Worm (Caenorhabditis elegans) whole organism, young adult: ENCODE data around the gene K10C2.14.

Experiments
- F37B4.10 ChIP-seq: fragments of 200-800 bp; sonication (Bioruptor generic); IDR thresholded peaks from 2 replicates; pipeline ENCODE4 v1.3.6; 2022; ENCODE audit warnings: missing genetic modification characterization, missing compliant biosample characterization
- F55B11.4 ChIP-seq: sonication (generic microtip); optimal IDR thresholded peaks from 2 replicates; lab custom pipeline; 2016; ENCODE audit warnings: missing compliant biosample characterization, missing genetic modification characterization, borderline replicate concordance; ENCODE audit not compliant: insufficient read depth
- K12H6.12 ChIP-seq: fragments of 200-800 bp; sonication (Bioruptor generic); optimal IDR thresholded peaks from 2 replicates; lab custom pipeline; 2018; ENCODE audit warnings: mild to moderate bottlenecking, missing genetic modification characterization, missing compliant biosample characterization
- Y67H2A.10 ChIP-seq: fragments of 200-800 bp; sonication (Bioruptor generic); conservative IDR thresholded peaks from 2 replicates; pipeline ENCODE4 v1.3.6; 2022; ENCODE audit warnings: missing genetic modification reagents, missing genetic modification characterization, missing compliant biosample characterization
- Y79H2A.3 ChIP-seq: fragments of 200-800 bp; sonication (Bioruptor generic); conservative IDR thresholded peaks from 2 replicates; pipeline ENCODE4 v1.3.6; 2022; ENCODE audit warnings: missing genetic modification reagents, missing genetic modification characterization, missing compliant biosample characterization
- Y95B8A.8 ChIP-seq: fragments of 200-800 bp; sonication (Bioruptor generic); IDR thresholded peaks from 2 replicates; pipeline ENCODE4 v1.3.6; 2022; ENCODE audit warnings: missing genetic modification reagents, missing genetic modification characterization, missing compliant biosample characterization
- aptf-2 ChIP-seq: fragments of 200-800 bp; sonication (Bioruptor generic); conservative IDR thresholded peaks from 2 replicates; pipeline ENCODE4 v1.3.6; 2022; ENCODE audit warnings: missing genetic modification reagents, missing genetic modification characterization, missing compliant biosample characterization
- ccch-3 ChIP-seq: fragments of 200-800 bp; sonication (Bioruptor generic); optimal IDR thresholded peaks from 2 replicates; lab custom pipeline; 2018; ENCODE audit warnings: mild to moderate bottlenecking, missing genetic modification characterization, missing compliant biosample characterization
- cebp-2 ChIP-seq: fragments of 200-800 bp; sonication (Bioruptor generic); IDR thresholded peaks from 2 replicates; pipeline ENCODE4 v1.3.6; 2022; ENCODE audit warnings: missing genetic modification characterization, missing compliant biosample characterization
- ceh-58 ChIP-seq: fragments of 200-800 bp; sonication (Bioruptor generic); IDR thresholded peaks from 2 replicates; pipeline ENCODE4 v1.3.6; 2022; ENCODE audit warnings: missing genetic modification characterization, missing compliant biosample characterization
- ceh-79 ChIP-seq: sonication (generic microtip); optimal IDR thresholded peaks from 2 replicates; lab custom pipeline; 2017; ENCODE audit warnings: mild to moderate bottlenecking, missing genetic modification characterization, missing compliant biosample characterization
- dpff-1 ChIP-seq: sonication (generic microtip); optimal IDR thresholded peaks from 2 replicates; lab custom pipeline; 2017; ENCODE audit warnings: mild to moderate bottlenecking, missing genetic modification characterization, missing compliant biosample characterization
- egl-18 ChIP-seq: fragments of 200-800 bp; sonication (Bioruptor generic); IDR thresholded peaks from 2 replicates; pipeline ENCODE4 v1.3.6; 2022; ENCODE audit warnings: missing genetic modification reagents, missing genetic modification characterization, missing compliant biosample characterization
- egl-44 ChIP-seq: fragments of 200-800 bp; sonication (Bioruptor generic); IDR thresholded peaks from 2 replicates; pipeline ENCODE4 v1.3.6; 2022; ENCODE audit warnings: missing genetic modification reagents, missing genetic modification characterization, missing compliant biosample characterization
- ets-4 ChIP-seq: fragments of 200-800 bp; sonication (Bioruptor generic); optimal IDR thresholded peaks from 2 replicates; lab custom pipeline; 2018; ENCODE audit warnings: mild to moderate bottlenecking, missing genetic modification characterization, missing compliant biosample characterization
- him-1 ChIP-seq: sonication (generic microtip); optimal IDR thresholded peaks from 2 replicates; lab custom pipeline; 2016; ENCODE audit warnings: missing genotype, missing genetic modification reagents, missing genetic modification characterization, missing compliant biosample characterization
- hsf-1 ChIP-seq: fragments of 200-800 bp; sonication (Bioruptor generic); IDR thresholded peaks from 2 replicates; pipeline ENCODE4 v1.3.6; 2022; ENCODE audit warnings: missing genetic modification reagents, missing genetic modification characterization, missing compliant biosample characterization
- lag-1 ChIP-seq: fragments of 200-800 bp; sonication (Bioruptor generic); IDR thresholded peaks from 2 replicates; pipeline ENCODE4 v1.3.6; 2022; ENCODE audit warnings: missing genetic modification reagents, missing genetic modification characterization, missing compliant biosample characterization
- let-526 ChIP-seq: fragments of 200-800 bp; sonication (Bioruptor generic); IDR thresholded peaks from 2 replicates; pipeline ENCODE4 v1.3.6; 2022; ENCODE audit warnings: missing genetic modification reagents, missing genetic modification characterization, missing compliant biosample characterization
- lin-40 ChIP-seq: sonication (generic microtip); optimal IDR thresholded peaks from 2 replicates; lab custom pipeline; 2016; ENCODE audit warnings: missing genetic modification characterization, mild to moderate bottlenecking, missing compliant biosample characterization, missing genotype, missing genetic modification reagents
- lsy-27 ChIP-seq: sonication (generic microtip); optimal IDR thresholded peaks from 2 replicates; lab custom pipeline; 2017; ENCODE audit warnings: missing genetic modification characterization, mild to moderate bottlenecking, missing compliant biosample characterization, antibody characterized with exemption, missing genotype, borderline replicate concordance; ENCODE audit not compliant: insufficient read depth
- mcd-1 ChIP-seq: fragments of 200-800 bp; sonication (Bioruptor generic); IDR thresholded peaks from 2 replicates; pipeline ENCODE4 v1.3.6; 2022; ENCODE audit warnings: missing genetic modification reagents, missing genetic modification characterization, missing compliant biosample characterization
- nfya-1 ChIP-seq: sonication (generic microtip); optimal IDR thresholded peaks from 2 replicates; lab custom pipeline; 2017; ENCODE audit warnings: antibody characterized with exemption, missing compliant biosample characterization, missing genetic modification characterization, borderline replicate concordance; ENCODE audit not compliant: insufficient read depth
- nfya-2 ChIP-seq: fragments of 200-800 bp; sonication (Bioruptor generic); IDR thresholded peaks from 2 replicates; pipeline ENCODE4 v1.3.6; 2022; ENCODE audit warnings: missing genetic modification reagents, missing genetic modification characterization, missing compliant biosample characterization
- nfyb-1 ChIP-seq: fragments of 200-800 bp; sonication (Bioruptor generic); IDR thresholded peaks from 2 replicates; pipeline ENCODE4 v1.3.6; 2022; ENCODE audit warnings: missing genetic modification reagents, missing genetic modification characterization, missing compliant biosample characterization
- nhr-90 ChIP-seq: sonication (generic microtip); optimal IDR thresholded peaks from 2 replicates; lab custom pipeline; 2016; ENCODE audit warnings: missing genotype, mild to moderate bottlenecking, missing genetic modification characterization, missing compliant biosample characterization
- pha-4 ChIP-seq: fragments of 150-350 bp; sonication (generic microtip); optimal IDR thresholded peaks from 2 replicates; lab custom pipeline; 2014; ENCODE audit warnings: missing biosample characterization, missing genetic modification reagents, missing genetic modification characterization
- rec-8 ChIP-seq, 2 experiments: sonication (generic microtip); optimal IDR thresholded peaks; 2 replicates each; lab custom pipeline; 2016; ENCODE audit warnings: mild to moderate bottlenecking in 2 of 2, missing genetic modification characterization in 2 of 2, missing genetic modification reagents in 2 of 2, missing genotype in 2 of 2, missing biosample characterization in 1 of 2, missing compliant biosample characterization in 1 of 2, moderate library complexity in 1 of 2
- rpc-1 ChIP-seq, 2 experiments: fragments of 150-350 bp in 1 of 2; sonication (generic microtip) in 1 of 2; optimal IDR thresholded peaks; 2 replicates each; lab custom pipeline; 2014 to 2018; ENCODE audit warnings: missing biosample characterization in 1 of 2, missing genetic modification characterization in 1 of 2, missing genetic modification reagents in 1 of 2, missing genotype in 1 of 2
- sea-2 ChIP-seq: fragments of 200-800 bp; sonication (Bioruptor generic); IDR thresholded peaks from 2 replicates; pipeline ENCODE4 v1.3.6; 2022; ENCODE audit warnings: missing genetic modification characterization, missing compliant biosample characterization
- somi-1 ChIP-seq: fragments of 200-800 bp; sonication (Bioruptor generic); optimal IDR thresholded peaks from 2 replicates; lab custom pipeline; 2018; ENCODE audit warnings: mild to moderate bottlenecking, missing genetic modification characterization, missing compliant biosample characterization
- sptf-2 ChIP-seq: fragments of 200-800 bp; sonication (Bioruptor generic); optimal IDR thresholded peaks from 2 replicates; lab custom pipeline; 2018; ENCODE audit warnings: mild to moderate bottlenecking, missing genetic modification characterization, missing compliant biosample characterization
- tbp1 ChIP-seq: fragments of 200-800 bp; sonication (Bioruptor generic); optimal IDR thresholded peaks from 2 replicates; lab custom pipeline; 2018; ENCODE audit warnings: mild to moderate bottlenecking, missing genetic modification characterization, missing compliant biosample characterization
- unc-62 ChIP-seq: fragments of 150-350 bp; optimal IDR thresholded peaks from 2 replicates; lab custom pipeline; 2014; ENCODE audit warnings: missing biosample characterization, missing genetic modification reagents, missing genetic modification characterization
- zfh-2 ChIP-seq: fragments of 200-800 bp; sonication (Bioruptor generic); conservative IDR thresholded peaks from 2 replicates; pipeline ENCODE4 v1.3.6; 2022; ENCODE audit warnings: missing genetic modification reagents, missing genetic modification characterization, missing compliant biosample characterization
- ztf-28 ChIP-seq: fragments of 200-800 bp; sonication (Bioruptor generic); IDR thresholded peaks from 2 replicates; pipeline ENCODE4 v1.3.6; 2022; ENCODE audit warnings: missing genetic modification reagents, missing genetic modification characterization, missing compliant biosample characterization

Gene K10C2.14

DNA sequence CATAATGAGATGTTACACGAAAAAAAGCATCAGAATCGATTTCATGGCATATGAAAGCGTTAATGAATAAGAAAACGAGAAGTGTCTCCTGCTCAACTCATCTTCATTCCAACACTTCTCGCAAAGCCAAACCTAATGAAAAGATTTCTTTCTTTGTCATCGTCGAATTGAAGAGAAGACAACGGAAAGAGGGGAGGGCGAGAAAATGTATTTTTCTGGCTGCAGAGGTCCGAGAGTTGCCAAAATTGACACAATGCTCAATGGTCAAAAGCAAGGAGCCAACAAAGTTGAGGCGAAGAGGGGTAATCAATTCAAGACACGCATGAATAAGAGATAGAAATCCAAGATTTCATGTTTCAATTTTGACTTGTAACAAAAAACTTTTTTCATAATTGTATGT lies 21.3 kb downstream of the K10C2.14 start:
- TF ChIP-seq dpff-1 (tag; lab: Kevin White, UChicago) (no peak), ets-4 (GFP tag; lab: Kevin White, UChicago) (no peak), rec-8 (tag; optimal IDR thresholded peaks at IDR 0.05; lab: Kevin White, UChicago) (no peak), cebp-2 (no peak), hsf-1 (GFP tag; lab: Robert Waterston, UW) (no peak), him-1 (no peak), nfya-2 (GFP tag; lab: Robert Waterston, UW) (no peak), unc-62 (no peak), mcd-1 (GFP tag; lab: Robert Waterston, UW) (no peak), sptf-2 (GFP tag; lab: Kevin White, UChicago) (no peak), ceh-58 (GFP tag; lab: Robert Waterston, UW) (no peak), zfh-2 (GFP tag; lab: Robert Waterston, UW) (no peak), lag-1 (GFP tag; lab: Robert Waterston, UW) (no peak), nhr-90 (tag; lab: Kevin White, UChicago) (no peak), lin-40 (tag; lab: Kevin White, UChicago) (no peak)

DNA sequence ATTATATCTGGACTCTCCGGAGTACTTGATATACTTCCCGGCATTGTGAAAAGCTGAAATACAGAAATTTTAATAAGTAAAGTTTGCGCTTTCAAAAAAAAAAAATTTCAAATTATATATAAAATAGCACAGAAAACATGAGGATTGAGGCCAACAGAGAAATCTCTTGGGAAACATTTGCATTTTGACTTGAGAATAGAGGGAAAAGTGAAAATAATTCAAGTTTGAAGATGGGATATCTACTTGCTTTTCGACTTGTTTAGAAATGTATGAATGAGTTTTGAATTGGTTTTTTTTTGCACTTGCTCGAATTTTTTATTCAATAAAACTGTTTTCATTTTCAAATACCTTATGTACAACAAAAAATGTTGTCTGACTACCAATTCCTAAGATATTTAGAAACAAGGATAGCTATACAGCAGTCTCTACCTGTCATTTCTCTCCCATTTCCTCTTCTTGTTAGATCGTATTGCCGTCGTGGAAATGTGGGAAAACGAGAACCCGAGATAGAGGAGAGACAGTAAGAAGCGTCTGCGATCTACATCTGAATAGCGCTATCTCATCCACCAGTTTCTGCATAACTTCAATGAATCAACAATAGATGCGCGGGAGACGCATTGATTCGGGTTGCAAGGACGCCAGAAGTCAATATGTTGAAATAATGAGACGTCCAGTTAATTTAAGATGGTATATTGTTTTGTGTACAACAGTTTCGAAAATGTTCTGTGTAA lies 23.8 kb downstream of the K10C2.14 start, which contains the start of gene T22E5.6:
TSS of gene T22E5.6 (minus strand) at position 51 of the 731 bp plus-strand sequence.
- TF ChIP-seq ccch-3 (GFP tag; lab: Kevin White, UChicago) (no peak), K12H6.12 (tag; lab: Kevin White, UChicago) (no peak), lsy-27 (no peak), ztf-28 (GFP tag; lab: Robert Waterston, UW) (no peak), aptf-2 (no peak), egl-44 (GFP tag; lab: Robert Waterston, UW) (no peak), Y95B8A.8 (GFP tag; lab: Robert Waterston, UW) (no peak), lin-40 (tag; lab: Kevin White, UChicago) (no peak), let-526 (GFP tag; lab: Robert Waterston, UW) (no peak), nfyb-1 (GFP tag; lab: Robert Waterston, UW) (no peak), nfya-1 (tag; lab: Kevin White, UChicago) (no peak)

DNA sequence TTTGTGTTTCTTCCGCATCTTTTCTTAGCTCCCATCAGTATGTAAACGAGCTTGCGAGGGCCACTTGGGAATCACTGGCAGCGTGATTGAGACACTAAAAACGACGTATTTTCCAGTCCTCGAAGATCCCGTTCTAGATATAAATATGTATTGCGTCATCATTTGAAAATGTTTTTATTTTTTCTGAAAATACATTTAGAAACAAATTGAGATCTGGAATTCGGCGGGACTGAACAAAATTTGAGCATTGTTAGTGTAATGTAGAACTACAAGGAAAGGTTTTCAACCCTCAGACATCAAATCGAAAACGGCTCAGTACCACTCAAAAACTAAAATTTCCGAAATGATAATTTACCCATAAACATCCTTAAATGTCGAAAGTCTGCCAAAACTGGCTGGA lies 26.8 kb downstream of the K10C2.14 start:
- TF ChIP-seq Y67H2A.10 (GFP tag; lab: Robert Waterston, UW) = no peak
- TF ChIP-seq ceh-79 = no peak
- no peak for TF ChIP-seq nfya-1 (tag; lab: Kevin White, UChicago)
- TF ChIP-seq tbp1 (GFP tag; lab: Kevin White, UChicago) = no peak
- TF ChIP-seq sea-2 (GFP tag; lab: Robert Waterston, UW) = no peak
- no peak for TF ChIP-seq egl-18
- TF ChIP-seq rpc-1 (optimal IDR thresholded peaks at IDR 0.05; lab: Kevin White, UChicago) = no peak
- TF ChIP-seq rpc-1 (tag; optimal IDR thresholded peaks at IDR 0.05; lab: Kevin White, UChicago) = no peak
- no peak for TF ChIP-seq F37B4.10 (GFP tag; lab: Robert Waterston, UW)
- TF ChIP-seq sptf-2 (GFP tag; lab: Kevin White, UChicago) = no peak
- TF ChIP-seq Y79H2A.3 (GFP tag; lab: Robert Waterston, UW) = no peak
- no peak for TF ChIP-seq F55B11.4 (tag; lab: Kevin White, UChicago)
- no peak for TF ChIP-seq pha-4 (tag; lab: Kevin White, UChicago)
- TF ChIP-seq somi-1 (GFP tag; lab: Kevin White, UChicago) = no peak
